Fruit fly (Drosophila melanogaster): ENCODE data around the gene COX6CL.

Gene COX6CL

dm6 chr2L:5771179-5771578, 47.1 kb downstream of the COX6CL start (continued):
- TF ChIP-seq CG12769 (tag; optimal IDR thresholded peaks at IDR 0.05) (peak; percentile 25), CG9609 (GFP tag; optimal IDR thresholded peaks at IDR 0.05) (peak; percentile 1), toy (GFP tag; IDR thresholded peaks at IDR 0.05) (no peak), CG10366 (GFP tag; IDR thresholded peaks at IDR 0.05) (peak; percentile 10; the same call in 1 of the 2 replicates), CG15514 (GFP tag; optimal IDR thresholded peaks at IDR 0.05) (peak; percentile 2), CG4854 (GFP tag; optimal IDR thresholded peaks at IDR 0.05) (peak; percentile 14), maf-S (GFP tag; optimal IDR thresholded peaks at IDR 0.05) (no peak), Neu2 (GFP tag; optimal IDR thresholded peaks at IDR 0.05; ENCODE audit: borderline replicate concordance) (no peak), CG1832 (GFP tag; optimal IDR thresholded peaks at IDR 0.05) (no peak), yki (optimal IDR thresholded peaks at IDR 0.05) (peak; percentile 52), fru (optimal IDR thresholded peaks at IDR 0.05) (no peak), slbo (GFP tag; IDR thresholded peaks at IDR 0.05) (peak; percentile 74), CG11695 (GFP tag; IDR thresholded peaks at IDR 0.05) (no peak), CG30020 (tag; optimal IDR thresholded peaks at IDR 0.05) (no peak), CG31388 (GFP tag; optimal IDR thresholded peaks at IDR 0.05) (no peak), CG4328 (GFP tag; optimal IDR thresholded peaks at IDR 0.05) (no peak), CG1233 (GFP tag; optimal IDR thresholded peaks at IDR 0.05) (peak; percentile 39), Hmr (GFP tag; optimal IDR thresholded peaks at IDR 0.05) (no peak), CG3726 (GFP tag; IDR thresholded peaks at IDR 0.05) (no peak), gcm2 (GFP tag; optimal IDR thresholded peaks at IDR 0.05) (no peak), repo (GFP tag; optimal IDR thresholded peaks at IDR 0.05) (no peak), CG2875 (GFP tag; optimal IDR thresholded peaks at IDR 0.05) (no peak), grau (tag; optimal IDR thresholded peaks at IDR 0.05) (no peak), trem (tag; optimal IDR thresholded peaks at IDR 0.05) (no peak), Spps (tag; optimal IDR thresholded peaks at IDR 0.05) (no peak), hkb (optimal IDR thresholded peaks at IDR 0.05) (peak; percentile 10), hkb (GFP tag; IDR thresholded peaks at IDR 0.05) (no peak), CG11085 (GFP tag; IDR thresholded peaks at IDR 0.05) (peak; percentile 18; the same call in 1 of the 2 replicates), CG14014 (GFP tag; IDR thresholded peaks at IDR 0.05) (0 out of 2 replicates have a peak, but pooled peaks have one; percentile 17), CG6654 (GFP tag; optimal IDR thresholded peaks at IDR 0.05) (peak; percentile 100), Pdp1 (GFP tag; optimal IDR thresholded peaks at IDR 0.05) (peak; percentile 4 to 40), CG3838 (GFP tag; optimal IDR thresholded peaks at IDR 0.05) (no peak), crol (GFP tag; IDR thresholded peaks at IDR 0.05) (no peak), CG7372 (GFP tag; IDR thresholded peaks at IDR 0.05) (no peak), CG33213 (GFP tag; optimal IDR thresholded peaks at IDR 0.05) (no peak), bowl (GFP tag; IDR thresholded peaks at IDR 0.05) (no peak), zfh2 (GFP tag; optimal IDR thresholded peaks at IDR 0.05) (peak; percentile 17), GATAe (GFP tag; conservative IDR thresholded peaks at IDR 0.05) (no peak), CG10321 (GFP tag; IDR thresholded peaks at IDR 0.05) (no peak), CG16863 (GFP tag; optimal IDR thresholded peaks at IDR 0.05) (peak; percentile 6), CG15011 (GFP tag; optimal IDR thresholded peaks at IDR 0.05) (no peak), sens (GFP tag) (peak; percentile 26), Bgb (GFP tag; IDR thresholded peaks at IDR 0.05; ENCODE audit: partially characterized antibody) (peak; percentile 89), CG6854 (GFP tag; optimal IDR thresholded peaks at IDR 0.05) (peak; percentile 70), ato (GFP tag; IDR thresholded peaks at IDR 0.05; ENCODE audit: partially characterized antibody) (peak; percentile 55), vvl (GFP tag; IDR thresholded peaks at IDR 0.05) (peak; percentile 32), fd96Cb (tag; optimal IDR thresholded peaks at IDR 0.05) (no peak), slou (GFP tag; optimal IDR thresholded peaks at IDR 0.05) (peak; percentile 47), bigmax (GFP tag; optimal IDR thresholded peaks at IDR 0.05) (no peak), insv (GFP tag; optimal IDR thresholded peaks at IDR 0.05) (no peak), D19B (GFP tag; optimal IDR thresholded peaks at IDR 0.05) (no peak), CG32532 (GFP tag; IDR thresholded peaks at IDR 0.05) (peak; percentile 82), Side (GFP tag; optimal IDR thresholded peaks at IDR 0.05) (no peak)

All from whole organism, embryonic.